Fruit fly (Drosophila melanogaster): Measurements from ENCODE around the gene RhoGAP92B.
A peak's percentile ranks its signal among the peaks of the same experiment; 100 is the strongest.

The RhoGAP92B gene

dm6 chr3R:19911030-19911429 lies 6.1 kb downstream of the RhoGAP92B start:
- TF ChIP-seq Ets21C (GFP tag; optimal IDR thresholded peaks at IDR 0.05) (no peak), Lpt (GFP tag; optimal IDR thresholded peaks at IDR 0.05) (no peak), Eip75B (GFP tag; optimal IDR thresholded peaks at IDR 0.05) (no peak), CG32006 (GFP tag; optimal IDR thresholded peaks at IDR 0.05) (no peak), Hr38 (GFP tag; optimal IDR thresholded peaks at IDR 0.05) (no peak), achi (GFP tag; optimal IDR thresholded peaks at IDR 0.05) (no peak), CG6808 (GFP tag; optimal IDR thresholded peaks at IDR 0.05) (no peak), CG3919 (GFP tag; optimal IDR thresholded peaks at IDR 0.05) (no peak), vri (GFP tag; optimal IDR thresholded peaks at IDR 0.05) (no peak), CG15336 (GFP tag; IDR thresholded peaks at IDR 0.05) (no peak), fd85E (GFP tag; optimal IDR thresholded peaks at IDR 0.05) (no peak), lz (GFP tag; optimal IDR thresholded peaks at IDR 0.05) (no peak)

dm6 chr3R:19915312-19915711 lies 10.3 kb downstream of the RhoGAP92B start, which contains the start of the genes Xport-A and Xport-B:
Xport-A (minus strand) TSS chr3R:19915412.
Xport-B (minus strand) TSS chr3R:19915412.
- TF ChIP-seq CG6854 (GFP tag; optimal IDR thresholded peaks at IDR 0.05) (no peak), ss (GFP tag; optimal IDR thresholded peaks at IDR 0.05) (no peak), CG11762 (GFP tag; optimal IDR thresholded peaks at IDR 0.05; ENCODE audit: insufficient read depth) (no peak), lz (GFP tag; optimal IDR thresholded peaks at IDR 0.05) (no peak), CG6808 (GFP tag; optimal IDR thresholded peaks at IDR 0.05) (no peak), cyc (GFP tag; optimal IDR thresholded peaks at IDR 0.05) (no peak), Gug (GFP tag; IDR thresholded peaks at IDR 0.05) (no peak), fkh (GFP tag; optimal IDR thresholded peaks at IDR 0.05) (no peak), CG3032 (tag; optimal IDR thresholded peaks at IDR 0.05) (no peak), CG9139 (GFP tag; optimal IDR thresholded peaks at IDR 0.05) (no peak), OdsH (GFP tag; optimal IDR thresholded peaks at IDR 0.05) (no peak), CG31627 (GFP tag; optimal IDR thresholded peaks at IDR 0.05) (no peak), CG8119 (GFP tag; IDR thresholded peaks at IDR 0.05) (no peak), CG8632 (GFP tag; optimal IDR thresholded peaks at IDR 0.05) (no peak), Hr38 (GFP tag; optimal IDR thresholded peaks at IDR 0.05) (no peak), Lpt (GFP tag; optimal IDR thresholded peaks at IDR 0.05) (no peak), svp (GFP tag) (no peak), CG32006 (GFP tag; optimal IDR thresholded peaks at IDR 0.05) (no peak), CG34406 (GFP tag; optimal IDR thresholded peaks at IDR 0.05) (no peak)

dm6 chr3R:19917739-19918138 lies 12.8 kb downstream of the RhoGAP92B start, which contains the start of gene CG4465:
CG4465 (minus strand) TSS chr3R:19917839.
- TF ChIP-seq fkh (GFP tag; optimal IDR thresholded peaks at IDR 0.05) (peak; percentile 19), Eip93F (GFP tag; optimal IDR thresholded peaks at IDR 0.05) (no peak)

- TF ChIP-seq eg (GFP tag; IDR thresholded peaks at IDR 0.05) (0 out of 3 replicates have a peak, but pooled peaks have one; percentile 9), CG11762 (GFP tag; optimal IDR thresholded peaks at IDR 0.05; ENCODE audit: insufficient read depth) (no peak), CG8119 (GFP tag; IDR thresholded peaks at IDR 0.05) (0 out of 3 replicates have a peak, but pooled peaks have one; percentile 25), CG6276 (GFP tag; optimal IDR thresholded peaks at IDR 0.05) (peak; percentile 3)
Observed at dm6 chr3R:19918207-19918606, 13.2 kb downstream of the RhoGAP92B start, which contains the start of gene CG4770. CG4770 (plus strand) TSS chr3R:19918507.

dm6 chr3R:19924331-19924730 lies 19.4 kb downstream of the RhoGAP92B start:
- TF ChIP-seq spab (GFP tag; optimal IDR thresholded peaks at IDR 0.05) (peak; percentile 51), CG16779 (tag; optimal IDR thresholded peaks at IDR 0.05) (peak; percentile 21), CG7368 (GFP tag; optimal IDR thresholded peaks at IDR 0.05) (peak; percentile 57), CG6792 (GFP tag; optimal IDR thresholded peaks at IDR 0.05) (peak; percentile 64), fd59A (GFP tag; optimal IDR thresholded peaks at IDR 0.05) (peak; percentile 33), lz (GFP tag; optimal IDR thresholded peaks at IDR 0.05) (no peak), CG34406 (GFP tag; optimal IDR thresholded peaks at IDR 0.05) (peak; percentile 42), ss (GFP tag; optimal IDR thresholded peaks at IDR 0.05) (peak in 1 of 2 experiments; percentile 87), Eip75B (GFP tag; optimal IDR thresholded peaks at IDR 0.05) (peak; percentile 50), Met (GFP tag; optimal IDR thresholded peaks at IDR 0.05) (peak; percentile 36), net (GFP tag; optimal IDR thresholded peaks at IDR 0.05) (peak; percentile 46), Ets96B (tag; optimal IDR thresholded peaks at IDR 0.05) (no peak), Smox (GFP tag; optimal IDR thresholded peaks at IDR 0.05) (peak; percentile 25), Eip78C (GFP tag) (peak; percentile 93), CG11762 (GFP tag; optimal IDR thresholded peaks at IDR 0.05; ENCODE audit: insufficient read depth) (peak; percentile 5), CG10631 (GFP tag; optimal IDR thresholded peaks at IDR 0.05) (peak; percentile 55), pdm3 (GFP tag; optimal IDR thresholded peaks at IDR 0.05) (peak; percentile 36), dac (GFP tag; optimal IDR thresholded peaks at IDR 0.05) (no peak), CG6276 (GFP tag; optimal IDR thresholded peaks at IDR 0.05) (no peak), fkh (GFP tag; optimal IDR thresholded peaks at IDR 0.05) (peak; percentile 79), Hr39 (GFP tag; optimal IDR thresholded peaks at IDR 0.05) (no peak)
